Worm (Caenorhabditis elegans) whole organism, L1 larva: ENCODE results near the gene maoc-1.

ENCODE experiments used
- C16A3.4 ChIP-seq: fragments of 150-350 bp; optimal IDR thresholded peaks from 2 replicates; lab custom pipeline; 2014; ENCODE audit warnings: missing biosample characterization, missing genetic modification characterization
- C34B4.2 ChIP-seq: sonication (generic microtip); optimal IDR thresholded peaks from 2 replicates; lab custom pipeline; 2017; ENCODE audit warnings: mild to moderate bottlenecking, missing genetic modification characterization, missing compliant biosample characterization
- F16B12.6 ChIP-seq: fragments of 150-350 bp; optimal IDR thresholded peaks from 2 replicates; lab custom pipeline; 2014; ENCODE audit warnings: missing biosample characterization, missing genetic modification characterization
- aly-2 ChIP-seq: fragments of 150-350 bp; optimal IDR thresholded peaks from 2 replicates; lab custom pipeline; 2014; ENCODE audit warnings: missing biosample characterization, missing genetic modification characterization
- blmp-1 ChIP-seq: fragments of 150-350 bp; optimal IDR thresholded peaks from 2 replicates; lab custom pipeline; 2014; ENCODE audit warnings: missing biosample characterization, missing genetic modification characterization
- ceh-8 ChIP-seq: fragments of 200-800 bp; sonication (Bioruptor generic); optimal IDR thresholded peaks from 2 replicates; lab custom pipeline; 2018; ENCODE audit warnings: mild to moderate bottlenecking, missing genetic modification characterization, moderate library complexity, missing compliant biosample characterization
- ceh-88 ChIP-seq: fragments of 200-800 bp; sonication (Bioruptor generic); IDR thresholded peaks from 2 replicates; pipeline ENCODE4 v1.3.6; 2022; ENCODE audit warnings: missing genetic modification characterization, missing compliant biosample characterization
- ceh-90 ChIP-seq: sonication (generic microtip); optimal IDR thresholded peaks from 2 replicates; lab custom pipeline; 2016; ENCODE audit warnings: missing genetic modification characterization, missing compliant biosample characterization
- ces-1 ChIP-seq: fragments of 150-350 bp; optimal IDR thresholded peaks from 2 replicates; lab custom pipeline; 2014; ENCODE audit warnings: missing biosample characterization, missing genetic modification reagents, missing genetic modification characterization
- egl-27 ChIP-seq, 2 experiments: fragments of 150-350 bp in 1 of 2; sonication (generic microtip); optimal IDR thresholded peaks; 3 replicates each; lab custom pipeline; 2017 to 2018; ENCODE audit warnings: missing biosample characterization in 2 of 2, missing genetic modification characterization in 2 of 2, missing genetic modification reagents in 2 of 2
- elt-2 ChIP-seq: sonication (generic microtip); optimal IDR thresholded peaks from 2 replicates; lab custom pipeline; 2016; ENCODE audit warnings: missing genetic modification characterization, mild to moderate bottlenecking, inconsistent platforms, missing compliant biosample characterization, missing genetic modification reagents
- ets-5 ChIP-seq: fragments of 200-800 bp; sonication (Bioruptor generic); IDR thresholded peaks from 2 replicates; pipeline ENCODE4 v1.3.6; 2022; ENCODE audit warnings: missing genetic modification characterization, missing compliant biosample characterization
- fkh-4 ChIP-seq: sonication (generic microtip); optimal IDR thresholded peaks from 2 replicates; lab custom pipeline; 2016; ENCODE audit warnings: missing compliant biosample characterization, missing genetic modification characterization, borderline replicate concordance
- grh-1 ChIP-seq: fragments of 200-800 bp; sonication (Bioruptor generic); IDR thresholded peaks from 2 replicates; pipeline ENCODE4 v1.3.6; 2022; ENCODE audit warnings: missing genetic modification reagents, missing genetic modification characterization, missing compliant biosample characterization
- hlh-4 ChIP-seq: sonication (generic microtip); optimal IDR thresholded peaks from 2 replicates; lab custom pipeline; 2016; ENCODE audit warnings: mild to moderate bottlenecking, missing genetic modification characterization, missing compliant biosample characterization
- irx-1 ChIP-seq: sonication (generic microtip); optimal IDR thresholded peaks from 2 replicates; lab custom pipeline; 2016; ENCODE audit warnings: missing genetic modification characterization, missing compliant biosample characterization
- isw-1 ChIP-seq: fragments of 200-800 bp; sonication (Bioruptor generic); IDR thresholded peaks from 2 replicates; pipeline ENCODE4 v1.3.6; 2022; ENCODE audit warnings: missing genetic modification characterization, missing compliant biosample characterization
- lin-15B ChIP-seq: fragments of 150-350 bp; sonication (generic microtip); optimal IDR thresholded peaks from 3 replicates; lab custom pipeline; 2014; ENCODE audit warnings: missing biosample characterization, missing genetic modification characterization
- lin-39 ChIP-seq: fragments of 150-350 bp; optimal IDR thresholded peaks from 2 replicates; lab custom pipeline; 2014; ENCODE audit warnings: missing biosample characterization, missing genetic modification reagents, missing genetic modification characterization
- mdl-1 ChIP-seq, 2 experiments: fragments of 150-350 bp; optimal IDR thresholded peaks; 2 replicates each; lab custom pipeline; 2014 to 2017; ENCODE audit warnings: missing biosample characterization in 2 of 2, missing genetic modification characterization in 2 of 2, inconsistent platforms in 1 of 2
- nhr-11 ChIP-seq: fragments of 150-350 bp; optimal IDR thresholded peaks from 2 replicates; lab custom pipeline; 2014; ENCODE audit warnings: missing biosample characterization, missing genetic modification characterization
- nhr-77 ChIP-seq: fragments of 150-350 bp; optimal IDR thresholded peaks from 2 replicates; lab custom pipeline; 2014; ENCODE audit warnings: missing biosample characterization, missing genetic modification characterization
- nhr-85 ChIP-seq: sonication (generic microtip); peaks from one replicate; lab custom pipeline; 2016; ENCODE audit warnings: missing genetic modification characterization, inconsistent platforms, missing compliant biosample characterization
- nhr-90 ChIP-seq: sonication (generic microtip); optimal IDR thresholded peaks from 2 replicates; lab custom pipeline; 2016; ENCODE audit warnings: mild to moderate bottlenecking, missing genetic modification characterization, missing compliant biosample characterization; ENCODE audit not compliant: poor library complexity
- pax-3 ChIP-seq: fragments of 200-800 bp; sonication (Bioruptor generic); optimal IDR thresholded peaks from 2 replicates; lab custom pipeline; 2018; ENCODE audit warnings: mild to moderate bottlenecking, missing genetic modification characterization, moderate library complexity, missing compliant biosample characterization
- pqm-1 ChIP-seq: sonication (generic microtip); optimal IDR thresholded peaks from 3 replicates; lab custom pipeline; 2017; ENCODE audit warnings: missing biosample characterization, missing genetic modification characterization
- skn-1 ChIP-seq: fragments of 150-350 bp; optimal IDR thresholded peaks from 2 replicates; lab custom pipeline; 2014; ENCODE audit warnings: missing biosample characterization, missing genetic modification characterization
- swsn-7 ChIP-seq: sonication (generic microtip); optimal IDR thresholded peaks from 2 replicates; lab custom pipeline; 2016; ENCODE audit warnings: missing genetic modification characterization, missing compliant biosample characterization
- tbx-2 ChIP-seq: sonication (generic microtip); optimal IDR thresholded peaks from 2 replicates; lab custom pipeline; 2016; ENCODE audit warnings: missing genetic modification characterization, missing compliant biosample characterization
- unc-30 ChIP-seq: sonication (generic microtip); optimal IDR thresholded peaks from 2 replicates; lab custom pipeline; 2017; ENCODE audit warnings: missing biosample characterization, missing genetic modification characterization
- unc-98 ChIP-seq: fragments of 200-800 bp; sonication (Bioruptor generic); IDR thresholded peaks from 2 replicates; pipeline ENCODE4 v1.3.6; 2022; ENCODE audit warnings: missing genetic modification characterization, missing compliant biosample characterization
- vab-15 ChIP-seq: sonication (generic microtip); optimal IDR thresholded peaks from 2 replicates; lab custom pipeline; 2017; ENCODE audit warnings: missing genotype, mild to moderate bottlenecking, missing genetic modification characterization, missing compliant biosample characterization
- xbp-1 ChIP-seq: sonication (generic microtip); optimal IDR thresholded peaks from 2 replicates; lab custom pipeline; 2016; ENCODE audit warnings: missing genetic modification characterization, missing compliant biosample characterization
- zip-4 ChIP-seq: fragments of 200-800 bp; sonication (Bioruptor generic); optimal IDR thresholded peaks from 2 replicates; lab custom pipeline; 2018; ENCODE audit warnings: mild to moderate bottlenecking, missing genetic modification characterization, moderate library complexity, missing compliant biosample characterization
- ztf-4 ChIP-seq: fragments of 150-350 bp; optimal IDR thresholded peaks from 2 replicates; lab custom pipeline; 2014; ENCODE audit warnings: missing biosample characterization, missing genetic modification characterization

The maoc-1 gene

DNA sequence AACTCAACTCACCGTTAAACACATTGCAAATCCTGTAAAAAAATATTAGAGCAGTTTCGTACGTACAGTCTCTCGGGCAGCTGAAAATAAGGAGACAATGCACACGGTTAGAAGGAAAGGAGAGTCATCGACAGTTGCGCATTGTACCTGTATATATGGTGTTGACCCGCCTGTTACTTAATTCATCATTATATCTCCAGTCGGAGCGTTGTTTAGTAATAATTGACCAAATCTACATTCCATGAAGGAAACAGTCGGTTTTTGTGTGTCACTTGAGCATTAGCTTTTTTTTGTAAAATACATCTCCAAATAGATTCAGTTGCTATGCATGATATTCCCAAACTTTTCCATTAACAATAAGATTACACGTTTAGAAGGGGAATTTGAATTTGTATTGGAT is 34.6 kb upstream of the maoc-1 start, which contains the start of gene C27H5.12:
Gene C27H5.12 (minus strand): TSS at position 101 of the 400 bp plus-strand sequence.
- TF ChIP-seq blmp-1: no peak
- no peak for TF ChIP-seq egl-27 (tag; optimal IDR thresholded peaks at IDR 0.05; lab: Kevin White, UChicago)
- no peak for TF ChIP-seq lin-39 (tag; lab: Kevin White, UChicago)
- no peak for TF ChIP-seq fkh-4 (tag; lab: Kevin White, UChicago)
- no peak for TF ChIP-seq irx-1 (tag; lab: Kevin White, UChicago)
- no peak for TF ChIP-seq swsn-7 (tag; lab: Kevin White, UChicago)
- TF ChIP-seq ceh-8 (GFP tag; lab: Kevin White, UChicago): no peak
- no peak for TF ChIP-seq nhr-85
- no peak for TF ChIP-seq isw-1 (GFP tag; lab: Robert Waterston, UW)
- no peak for TF ChIP-seq ceh-88 (GFP tag; lab: Robert Waterston, UW)
- TF ChIP-seq aly-2 (tag; lab: Kevin White, UChicago): no peak
- no peak for TF ChIP-seq tbx-2
- no peak for TF ChIP-seq ceh-90 (tag; lab: Kevin White, UChicago)
- TF ChIP-seq xbp-1 (tag; lab: Kevin White, UChicago): no peak
- no peak for TF ChIP-seq F16B12.6 (tag; lab: Kevin White, UChicago)
- TF ChIP-seq unc-30: no peak

DNA sequence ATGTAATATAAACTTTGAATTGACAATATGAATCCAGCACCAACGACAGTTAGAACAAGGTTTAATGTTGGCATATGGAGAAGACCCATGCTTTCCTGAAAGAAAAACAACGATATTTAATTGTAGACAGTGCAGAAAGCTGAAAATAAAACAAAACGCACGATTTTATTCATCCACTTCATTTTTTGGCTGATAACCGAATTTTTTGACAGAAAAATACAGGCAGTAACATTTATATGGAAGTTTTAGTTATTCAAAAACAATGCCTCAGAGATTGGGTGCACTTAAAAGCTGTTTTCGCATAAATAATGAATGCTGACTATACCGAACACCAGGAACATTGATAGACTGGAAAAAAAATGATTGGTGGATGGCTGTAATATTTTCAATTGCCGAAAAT is 30.3 kb upstream of the maoc-1 start, which contains the start of gene mfsd-13.2:
Gene mfsd-13.2 (minus strand): TSS at position 101 of the 400 bp plus-strand sequence.
- TF ChIP-seq hlh-4 (tag; lab: Kevin White, UChicago) (no peak), nhr-85 (peak; percentile 26), C34B4.2 (tag; lab: Kevin White, UChicago) (no peak)

DNA sequence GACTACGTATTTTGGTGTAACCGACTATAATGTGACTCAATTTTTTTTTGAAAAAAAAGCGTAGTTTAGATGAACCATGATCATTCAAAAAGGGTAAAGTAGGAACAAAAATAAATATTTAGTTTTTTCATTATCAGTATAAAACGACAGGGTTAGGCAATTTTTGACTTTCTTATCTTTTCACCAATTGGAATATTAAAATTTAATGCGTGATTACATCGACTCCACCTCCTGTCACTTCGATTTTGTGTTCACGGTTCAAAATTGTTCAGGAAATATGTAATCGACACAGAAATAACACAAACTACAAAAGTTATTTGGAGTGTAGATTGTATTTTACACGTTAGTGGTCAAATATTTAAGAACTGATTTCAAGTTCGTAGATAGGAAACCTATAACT is 29.3 kb upstream of the maoc-1 start:
- TF ChIP-seq nhr-90 (tag; lab: Kevin White, UChicago): no peak
- peak; percentile 55 for TF ChIP-seq elt-2 (tag; lab: Kevin White, UChicago)

DNA sequence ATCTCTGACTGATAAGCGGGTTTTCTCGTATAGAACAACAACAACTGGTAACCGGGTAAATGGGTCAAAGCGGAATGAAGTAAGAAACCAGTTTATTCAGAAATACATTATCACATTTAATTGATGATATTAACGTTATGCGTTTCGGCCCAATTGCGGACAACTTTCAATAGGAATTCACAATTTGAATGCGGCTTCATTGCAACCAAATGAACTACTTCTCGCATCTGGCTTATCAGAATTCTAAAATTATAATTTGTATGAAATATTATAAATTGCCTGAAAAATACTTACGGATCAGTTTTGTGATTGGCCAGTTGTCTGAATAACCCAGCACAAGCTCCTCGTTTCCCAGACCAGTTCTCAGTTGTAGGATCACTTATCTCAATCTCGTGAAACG is 27.4 kb upstream of the maoc-1 start, which contains the start of gene col-36:
Gene col-36 (minus strand): TSS at position 101 of the 400 bp plus-strand sequence.
- TF ChIP-seq mdl-1 (tag; optimal IDR thresholded peaks at IDR 0.05; lab: Kevin White, UChicago) (no peak), lin-15B (tag; lab: Kevin White, UChicago) (no peak), nhr-11 (tag; lab: Kevin White, UChicago) (no peak), ets-5 (no peak), skn-1 (tag; lab: Kevin White, UChicago) (no peak), tbx-2 (no peak), pqm-1 (tag; lab: Kevin White, UChicago) (no peak), ces-1 (no peak), zip-4 (GFP tag; lab: Kevin White, UChicago) (no peak), grh-1 (GFP tag; lab: Robert Waterston, UW) (no peak), ztf-4 (no peak), lin-39 (tag; lab: Kevin White, UChicago) (no peak), pax-3 (no peak), nhr-77 (tag; lab: Kevin White, UChicago) (no peak), unc-98 (GFP tag; lab: Robert Waterston, UW) (no peak), nhr-90 (tag; lab: Kevin White, UChicago) (no peak)

DNA sequence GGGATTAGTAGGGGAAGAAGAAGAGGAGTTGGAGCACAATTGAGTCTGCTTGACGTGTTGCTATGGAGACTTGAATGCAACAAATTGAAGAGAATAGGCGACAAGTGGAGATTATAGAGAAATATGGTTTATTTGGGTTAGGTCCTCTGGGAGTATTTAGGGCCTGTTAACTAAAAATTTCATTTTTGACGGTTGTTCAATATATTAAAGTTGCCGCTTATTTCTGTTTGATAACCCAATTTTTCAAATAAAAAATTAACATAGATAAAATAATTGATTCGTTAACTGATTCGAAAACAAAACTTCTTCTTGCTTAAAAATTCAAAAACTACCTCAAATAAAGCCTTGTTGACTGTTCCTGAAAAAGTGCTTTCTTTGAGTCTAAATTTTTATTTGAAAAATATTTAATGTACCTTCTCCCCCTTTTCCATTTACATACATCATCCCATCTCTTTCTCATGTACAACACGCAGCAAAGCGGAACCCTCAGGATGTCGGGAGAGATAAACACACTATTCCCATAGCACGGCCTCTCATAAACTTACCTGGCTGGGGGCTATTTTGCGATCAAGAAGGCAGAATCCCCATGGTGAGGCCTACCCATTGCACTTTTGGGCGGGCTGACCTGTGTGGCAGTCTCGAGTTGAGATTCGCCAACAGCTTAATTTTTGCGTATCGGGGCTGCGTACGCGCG is 24.6 kb upstream of the maoc-1 start, which contains the start of gene dyf-13:
Gene dyf-13 (minus strand): TSS at position 51 of the 694 bp plus-strand sequence.
- TF ChIP-seq C16A3.4 (tag; lab: Kevin White, UChicago) (no peak), irx-1 (tag; lab: Kevin White, UChicago) (no peak), vab-15 (tag; lab: Kevin White, UChicago) (no peak), ces-1 (no peak)
